Worm (Caenorhabditis elegans) whole organism, L4 larva: ENCODE results near the gene C55B6.4.

Experiments
- F26F4.8 ChIP-seq: fragments of 200-800 bp; sonication (Bioruptor generic); conservative IDR thresholded peaks from 2 replicates; pipeline ENCODE4 v1.3.6; 2022; ENCODE audit warnings: missing genetic modification characterization, missing compliant biosample characterization
- F37D6.2 ChIP-seq: sonication (generic microtip); optimal IDR thresholded peaks from 2 replicates; lab custom pipeline; 2016; ENCODE audit warnings: mild to moderate bottlenecking, missing genetic modification characterization, missing compliant biosample characterization
- F44E2.7 ChIP-seq: fragments of 200-800 bp; sonication (Bioruptor generic); IDR thresholded peaks from 2 replicates; pipeline ENCODE4 v2.1.2; 2022; ENCODE audit warnings: missing genetic modification characterization, missing compliant biosample characterization
- F49E8.2 ChIP-seq: sonication (generic microtip); optimal IDR thresholded peaks from 2 replicates; lab custom pipeline; 2016; ENCODE audit warnings: missing compliant biosample characterization, mild to moderate bottlenecking, missing genetic modification characterization, borderline replicate concordance
- R02D3.7 ChIP-seq: fragments of 150-350 bp; sonication (generic microtip); optimal IDR thresholded peaks from 3 replicates; lab custom pipeline; 2014; ENCODE audit warnings: missing biosample characterization, missing genetic modification characterization
- T26A8.4 ChIP-seq: fragments of 200-800 bp; sonication (Bioruptor generic); IDR thresholded peaks from 2 replicates; pipeline ENCODE4 v1.3.6; 2022; ENCODE audit warnings: missing genetic modification characterization, missing compliant biosample characterization
- Y48G9A.11 ChIP-seq: fragments of 200-800 bp; sonication (Bioruptor generic); IDR thresholded peaks from 2 replicates; pipeline ENCODE4 v1.3.6; 2022; ENCODE audit warnings: missing genetic modification reagents, missing genetic modification characterization, missing compliant biosample characterization
- Y5F2A.4 ChIP-seq: fragments of 200-800 bp; sonication (Bioruptor generic); optimal IDR thresholded peaks from 2 replicates; lab custom pipeline; 2018; ENCODE audit warnings: mild to moderate bottlenecking, missing genetic modification characterization, missing compliant biosample characterization
- Y75B8A.6 ChIP-seq: fragments of 200-800 bp; sonication (Bioruptor generic); IDR thresholded peaks from 2 replicates; pipeline ENCODE4 v1.3.6; 2022; ENCODE audit warnings: missing genetic modification reagents, missing genetic modification characterization, missing compliant biosample characterization
- ceh-20 ChIP-seq: fragments of 200-800 bp; sonication (Bioruptor generic); IDR thresholded peaks from 2 replicates; pipeline ENCODE4 v1.3.6; 2022; ENCODE audit warnings: missing genetic modification reagents, missing genetic modification characterization, missing compliant biosample characterization
- ceh-32 ChIP-seq: sonication (generic microtip); optimal IDR thresholded peaks from 2 replicates; lab custom pipeline; 2016; ENCODE audit warnings: mild to moderate bottlenecking, missing genetic modification characterization, missing compliant biosample characterization; ENCODE audit not compliant: poor library complexity
- ceh-44 ChIP-seq: fragments of 200-800 bp; sonication (Bioruptor generic); IDR thresholded peaks from 2 replicates; pipeline ENCODE4 v1.3.6; 2022; ENCODE audit warnings: missing genetic modification reagents, missing genetic modification characterization, missing compliant biosample characterization
- ceh-62 ChIP-seq: sonication (generic microtip); optimal IDR thresholded peaks from 2 replicates; lab custom pipeline; 2017; ENCODE audit warnings: missing biosample characterization, missing genetic modification characterization
- ceh-82 ChIP-seq: sonication (generic microtip); optimal IDR thresholded peaks from 2 replicates; lab custom pipeline; 2017; ENCODE audit warnings: missing biosample characterization, missing genetic modification characterization
- ces-1 ChIP-seq: fragments of 150-350 bp; sonication (generic microtip); optimal IDR thresholded peaks from 4 replicates; lab custom pipeline; 2014; ENCODE audit warnings: missing biosample characterization, missing genetic modification reagents, missing genetic modification characterization
- cey-2 ChIP-seq: sonication (generic microtip); optimal IDR thresholded peaks from 3 replicates; lab custom pipeline; 2017; ENCODE audit warnings: missing genetic modification characterization, mild to moderate bottlenecking, missing compliant biosample characterization, antibody characterized with exemption, borderline replicate concordance; ENCODE audit not compliant: insufficient read depth
- daf-12 ChIP-seq: fragments of 150-350 bp; optimal IDR thresholded peaks from 2 replicates; lab custom pipeline; 2014; ENCODE audit warnings: missing biosample characterization, missing genetic modification reagents, missing genetic modification characterization
- daf-19 ChIP-seq: fragments of 200-800 bp; sonication (Bioruptor generic); conservative IDR thresholded peaks from 2 replicates; pipeline ENCODE4 v1.3.6; 2022; ENCODE audit warnings: missing genetic modification characterization, missing compliant biosample characterization
- daf-8 ChIP-seq: fragments of 200-800 bp; sonication (Bioruptor generic); IDR thresholded peaks from 2 replicates; pipeline ENCODE4 v1.3.6; 2022; ENCODE audit warnings: missing genetic modification characterization, missing compliant biosample characterization
- dmd-8 ChIP-seq: fragments of 200-800 bp; sonication (Bioruptor generic); IDR thresholded peaks from 2 replicates; pipeline ENCODE4 v1.3.6; 2022; ENCODE audit warnings: missing genetic modification characterization, missing compliant biosample characterization
- dve-1 ChIP-seq: sonication (generic microtip); optimal IDR thresholded peaks from 2 replicates; lab custom pipeline; 2017; ENCODE audit warnings: antibody characterized with exemption, mild to moderate bottlenecking, missing genetic modification characterization, missing compliant biosample characterization; ENCODE audit not compliant: insufficient read depth
- egl-27 ChIP-seq: sonication (generic microtip); optimal IDR thresholded peaks from 3 replicates; lab custom pipeline; 2017; ENCODE audit warnings: missing biosample characterization, missing genetic modification reagents, missing genetic modification characterization
- fos-1 ChIP-seq: fragments of 150-350 bp; optimal IDR thresholded peaks from 2 replicates; lab custom pipeline; 2014; ENCODE audit warnings: missing biosample characterization, missing genetic modification characterization
- hif-1 ChIP-seq, 2 experiments: sonication (generic microtip); optimal IDR thresholded peaks; 2 replicates each; lab custom pipeline; 2016 to 2017; ENCODE audit warnings: missing compliant biosample characterization in 2 of 2, missing genetic modification characterization in 2 of 2, missing genetic modification reagents in 2 of 2, missing genotype in 2 of 2, mild to moderate bottlenecking in 1 of 2
- jun-1 ChIP-seq: fragments of 150-350 bp; optimal IDR thresholded peaks from 2 replicates; lab custom pipeline; 2014; ENCODE audit warnings: missing biosample characterization, missing genetic modification reagents, missing genetic modification characterization
- lin-1 ChIP-seq: fragments of 200-800 bp; sonication (Bioruptor generic); IDR thresholded peaks from 2 replicates; pipeline ENCODE4 v1.3.6; 2022; ENCODE audit warnings: missing genetic modification reagents, missing genetic modification characterization, missing compliant biosample characterization
- lin-38 ChIP-seq: fragments of 200-800 bp; sonication (Bioruptor generic); IDR thresholded peaks from 2 replicates; pipeline ENCODE4 v1.3.6; 2022; ENCODE audit warnings: missing genetic modification reagents, missing genetic modification characterization, missing compliant biosample characterization
- lin-39 ChIP-seq: fragments of 150-350 bp; optimal IDR thresholded peaks from 2 replicates; lab custom pipeline; 2014; ENCODE audit warnings: missing biosample characterization, missing genetic modification reagents, missing genetic modification characterization
- lsy-2 ChIP-seq, 2 experiments: fragments of 150-350 bp in 1 of 2; sonication (generic microtip) in 1 of 2; optimal IDR thresholded peaks; 2 replicates each; lab custom pipeline; 2014 to 2017; ENCODE audit warnings: missing biosample characterization in 2 of 2, missing genetic modification characterization in 2 of 2
- madf-5 ChIP-seq, 2 experiments: fragments of 200-800 bp; sonication (Bioruptor generic); IDR thresholded peaks; 2 replicates each; pipeline ENCODE4 v1.3.6; 2022; ENCODE audit warnings: missing compliant biosample characterization in 2 of 2, missing genetic modification characterization in 2 of 2
- mep-1 ChIP-seq: fragments of 150-350 bp; sonication (generic microtip); optimal IDR thresholded peaks from 3 replicates; lab custom pipeline; 2014; ENCODE audit warnings: missing biosample characterization, missing genetic modification characterization
- mxl-2 ChIP-seq: fragments of 200-800 bp; sonication (Bioruptor generic); conservative IDR thresholded peaks from 2 replicates; pipeline ENCODE4 v1.3.6; 2022; ENCODE audit warnings: missing genetic modification reagents, missing genetic modification characterization, missing compliant biosample characterization
- nhr-111 ChIP-seq: fragments of 200-800 bp; sonication (Bioruptor generic); optimal IDR thresholded peaks from 2 replicates; lab custom pipeline; 2018; ENCODE audit warnings: mild to moderate bottlenecking, missing genetic modification characterization, missing compliant biosample characterization
- nhr-25 ChIP-seq: sonication (generic microtip); optimal IDR thresholded peaks from 2 replicates; lab custom pipeline; 2017; ENCODE audit warnings: missing genetic modification characterization, mild to moderate bottlenecking, missing compliant biosample characterization, antibody characterized with exemption, moderate library complexity, borderline replicate concordance; ENCODE audit not compliant: insufficient read depth
- nhr-41 ChIP-seq: fragments of 200-800 bp; sonication (Bioruptor generic); IDR thresholded peaks from 2 replicates; pipeline ENCODE4 v1.3.6; 2022; ENCODE audit warnings: missing genetic modification reagents, missing genetic modification characterization, missing compliant biosample characterization
- nhr-42 ChIP-seq: fragments of 200-800 bp; sonication (Bioruptor generic); IDR thresholded peaks from 2 replicates; pipeline ENCODE4 v1.3.6; 2022; ENCODE audit warnings: missing genetic modification characterization, missing compliant biosample characterization
- nhr-48 ChIP-seq: sonication (generic microtip); optimal IDR thresholded peaks from 2 replicates; lab custom pipeline; 2016; ENCODE audit warnings: mild to moderate bottlenecking, missing genetic modification characterization, missing compliant biosample characterization
- nhr-76 ChIP-seq: fragments of 150-350 bp; optimal IDR thresholded peaks from 2 replicates; lab custom pipeline; 2014; ENCODE audit warnings: missing biosample characterization, missing genetic modification characterization
- nhr-77 ChIP-seq: fragments of 150-350 bp; optimal IDR thresholded peaks from 2 replicates; lab custom pipeline; 2014; ENCODE audit warnings: missing biosample characterization, missing genetic modification characterization
- pqm-1 ChIP-seq: sonication (generic microtip); optimal IDR thresholded peaks from 2 replicates; lab custom pipeline; 2017; ENCODE audit warnings: missing biosample characterization, missing genetic modification characterization
- sdz-12 ChIP-seq: fragments of 200-800 bp; sonication (Bioruptor generic); optimal IDR thresholded peaks from 2 replicates; lab custom pipeline; 2018; ENCODE audit warnings: mild to moderate bottlenecking, missing genetic modification characterization, missing compliant biosample characterization
- skn-1 ChIP-seq: fragments of 150-350 bp; optimal IDR thresholded peaks from 2 replicates; lab custom pipeline; 2014; ENCODE audit warnings: missing biosample characterization, missing genetic modification characterization
- snpc-4 ChIP-seq: fragments of 150-350 bp; optimal IDR thresholded peaks from 2 replicates; lab custom pipeline; 2014; ENCODE audit warnings: missing biosample characterization, missing genetic modification characterization
- tag-97 ChIP-seq: fragments of 200-800 bp; sonication (Bioruptor generic); IDR thresholded peaks from 2 replicates; pipeline ENCODE4 v1.3.6; 2022; ENCODE audit warnings: missing genetic modification characterization, missing compliant biosample characterization
- unc-62 ChIP-seq, 3 experiments: fragments of 150-350 bp in 1 of 3; sonication (generic microtip); optimal IDR thresholded peaks in 2 of 3; peaks in 1 of 3; 1 replicate in 1 of 3; 2 replicates in 2 of 3; lab custom pipeline; 2014 to 2017; ENCODE audit warnings: missing biosample characterization in 3 of 3, missing genetic modification characterization in 3 of 3, missing genetic modification reagents in 3 of 3, missing genotype in 1 of 3
- vab-7 ChIP-seq: fragments of 200-800 bp; sonication (Bioruptor generic); IDR thresholded peaks from 2 replicates; pipeline ENCODE4 v1.3.6; 2022; ENCODE audit warnings: missing genetic modification reagents, missing genetic modification characterization, missing compliant biosample characterization
- zfp-3 ChIP-seq: fragments of 200-800 bp; sonication (Bioruptor generic); conservative IDR thresholded peaks from 2 replicates; pipeline ENCODE4 v1.3.6; 2022; ENCODE audit warnings: missing genetic modification reagents, missing genetic modification characterization, missing compliant biosample characterization
- zip-2 ChIP-seq: fragments of 150-350 bp; optimal IDR thresholded peaks from 2 replicates; lab custom pipeline; 2014; ENCODE audit warnings: missing biosample characterization, missing genetic modification characterization

The C55B6.4 gene

ce11 chrX:7233127-7234073, 45.9 kb upstream of the C55B6.4 start (continued):
- TF ChIP-seq cey-2 (tag; lab: Kevin White, UChicago): no peak
- TF ChIP-seq daf-19 (GFP tag; lab: Robert Waterston, UW): no peak
- TF ChIP-seq ceh-44 (GFP tag; lab: Robert Waterston, UW): no peak
- TF ChIP-seq ceh-32 (tag; lab: Kevin White, UChicago): no peak
- TF ChIP-seq Y5F2A.4 (GFP tag; lab: Kevin White, UChicago): no peak
- no peak for TF ChIP-seq F37D6.2
- TF ChIP-seq hif-1 (tag; optimal IDR thresholded peaks at IDR 0.05; lab: Kevin White, UChicago): no peak
- no peak for TF ChIP-seq nhr-42 (GFP tag; lab: Robert Waterston, UW)
- no peak for TF ChIP-seq lin-39 (tag; lab: Kevin White, UChicago)
- TF ChIP-seq ceh-82: no peak
- TF ChIP-seq ces-1 (GFP tag; lab: Kevin White, UChicago): no peak
- TF ChIP-seq F44E2.7 (GFP tag; lab: Robert Waterston, UW): no peak
- TF ChIP-seq F26F4.8 (GFP tag; lab: Robert Waterston, UW): no peak
- no peak for TF ChIP-seq dmd-8 (GFP tag; lab: Robert Waterston, UW)
- TF ChIP-seq zfp-3 (GFP tag; lab: Robert Waterston, UW): no peak; the same call in 1 of the 2 replicates
- TF ChIP-seq lin-1 (GFP tag; lab: Robert Waterston, UW): no peak
- no peak for TF ChIP-seq Y75B8A.6 (GFP tag; lab: Robert Waterston, UW)
- no peak for TF ChIP-seq egl-27 (tag; lab: Kevin White, UChicago)
- TF ChIP-seq nhr-48: no peak
- TF ChIP-seq lin-38 (GFP tag; lab: Robert Waterston, UW): no peak
- TF ChIP-seq daf-8 (GFP tag; lab: Robert Waterston, UW): no peak
- peak; percentile 54 for TF ChIP-seq pqm-1
- 0 out of 2 replicates have a peak, but pooled peaks have one; percentile 8 for TF ChIP-seq T26A8.4
- no peak for TF ChIP-seq tag-97
- no peak for TF ChIP-seq sdz-12 (GFP tag; lab: Kevin White, UChicago)
- TF ChIP-seq nhr-77 (tag; lab: Kevin White, UChicago): no peak
- TF ChIP-seq unc-62 (GFP tag; optimal IDR thresholded peaks at IDR 0.05 in 1 of 2; lab: Kevin White, UChicago): peak in 1 of 2 experiments; percentile 92
- no peak for TF ChIP-seq unc-62 (tag; optimal IDR thresholded peaks at IDR 0.05; lab: Kevin White, UChicago)
- no peak for TF ChIP-seq nhr-25
- no peak for TF ChIP-seq F49E8.2
- TF ChIP-seq dve-1 (tag; lab: Kevin White, UChicago): peak; percentile 29
- TF ChIP-seq ceh-62 (tag; lab: Kevin White, UChicago): no peak
- TF ChIP-seq lsy-2 (tag; optimal IDR thresholded peaks at IDR 0.05; lab: Kevin White, UChicago): peak in 1 of 2 experiments; percentile 8
- TF ChIP-seq R02D3.7 (tag; lab: Kevin White, UChicago): no peak
- no peak for TF ChIP-seq skn-1 (tag; lab: Kevin White, UChicago)
- no peak for TF ChIP-seq fos-1
- TF ChIP-seq nhr-76 (tag; lab: Kevin White, UChicago): no peak
- TF ChIP-seq daf-12 (tag; lab: Kevin White, UChicago): no peak
- TF ChIP-seq madf-5 (GFP tag; IDR thresholded peaks at IDR 0.05; lab: Robert Waterston, UW): no peak
- no peak for TF ChIP-seq mxl-2 (GFP tag; lab: Robert Waterston, UW)
- TF ChIP-seq snpc-4 (tag; lab: Kevin White, UChicago): no peak
- no peak for TF ChIP-seq Y48G9A.11 (GFP tag; lab: Robert Waterston, UW)
- TF ChIP-seq zip-2 (tag; lab: Kevin White, UChicago): no peak
- no peak for TF ChIP-seq vab-7
- no peak for TF ChIP-seq nhr-111 (GFP tag; lab: Kevin White, UChicago)
- no peak for TF ChIP-seq mep-1 (tag; lab: Kevin White, UChicago)
- no peak for TF ChIP-seq nhr-41
- no peak for TF ChIP-seq jun-1 (tag; lab: Kevin White, UChicago)
- TF ChIP-seq ceh-20: no peak
